Worm (Caenorhabditis elegans): ENCODE measurements around the gene rei-1.

DNA sequence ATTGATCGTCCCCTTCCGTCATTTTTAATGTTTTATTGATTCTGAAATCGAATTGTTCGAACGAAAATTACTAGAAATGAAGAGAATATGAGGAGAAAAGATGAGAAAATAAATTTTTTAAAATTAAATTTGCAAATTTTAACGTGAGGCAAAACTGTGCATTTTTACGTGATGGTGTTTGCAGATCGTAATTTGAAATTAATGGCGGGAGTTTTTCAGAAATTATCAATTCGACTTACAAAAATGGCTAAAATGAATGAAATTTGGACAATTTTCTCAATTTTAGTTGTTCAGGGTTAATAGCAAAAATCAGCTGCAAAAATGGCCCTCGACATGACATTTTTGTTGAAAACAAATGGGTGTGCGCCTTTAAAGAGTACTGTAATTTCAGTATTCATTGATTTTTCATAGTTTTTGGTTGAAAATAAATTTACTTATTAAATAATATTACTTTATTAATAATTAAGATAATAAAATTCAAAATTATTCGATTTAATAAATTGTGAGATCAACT lies at the start of gene rei-1:
- TF ChIP-seq unc-30 (tag; optimal IDR thresholded peaks at IDR 0.05): no peak
- TF ChIP-seq aly-2 (tag; optimal IDR thresholded peaks at IDR 0.05): no peak
- no peak for TF ChIP-seq nhr-71 (tag; optimal IDR thresholded peaks at IDR 0.05)
- no peak for TF ChIP-seq mep-1 (tag; optimal IDR thresholded peaks at IDR 0.05)
- TF ChIP-seq dpl-1 (GFP tag; optimal IDR thresholded peaks at IDR 0.05): peak in 1 of 3 experiments; percentile 5
